Fruit fly (Drosophila melanogaster): ENCODE measurements around the gene AMPKalpha.

- TF ChIP-seq CG12768 (GFP tag; optimal IDR thresholded peaks at IDR 0.05), result no peak
- no peak for TF ChIP-seq CG7045 (GFP tag; optimal IDR thresholded peaks at IDR 0.05)
- no peak for TF ChIP-seq cic (GFP tag; optimal IDR thresholded peaks at IDR 0.05)
These were observed 2.7 kb upstream of the AMPKalpha start for dm6 chrX:1372667-1373066.

Data from whole organism, adult.